Worm (Caenorhabditis elegans) whole organism, L3 larva: ENCODE results near the gene T19D12.6.
A peak's percentile ranks its signal among the peaks of the same experiment; 100 is the strongest.

Experiments
- ZK546.5 ChIP-seq: sonication (generic microtip); optimal IDR thresholded peaks from 2 replicates; lab custom pipeline; 2017; ENCODE audit warnings: missing biosample characterization, missing genetic modification characterization
- ceh-28 ChIP-seq: fragments of 150-350 bp; optimal IDR thresholded peaks from 2 replicates; lab custom pipeline; 2014; ENCODE audit warnings: missing biosample characterization, missing genetic modification reagents, missing genetic modification characterization
- elt-2 ChIP-seq: sonication (generic microtip); optimal IDR thresholded peaks from 2 replicates; lab custom pipeline; 2016; ENCODE audit warnings: missing genetic modification reagents, mild to moderate bottlenecking, missing genetic modification characterization, missing compliant biosample characterization
- hmg-11 ChIP-seq: sonication (generic microtip); optimal IDR thresholded peaks from 2 replicates; lab custom pipeline; 2016; ENCODE audit warnings: missing genetic modification characterization, missing compliant biosample characterization
- jun-1 ChIP-seq: fragments of 150-350 bp; optimal IDR thresholded peaks from 2 replicates; lab custom pipeline; 2014; ENCODE audit warnings: missing biosample characterization, missing genetic modification reagents, missing genetic modification characterization
- mml-1 ChIP-seq: fragments of 150-350 bp; sonication (generic microtip); optimal IDR thresholded peaks from 3 replicates; lab custom pipeline; 2014; ENCODE audit warnings: missing biosample characterization, missing genetic modification characterization
- nfya-1 ChIP-seq: sonication (generic microtip); optimal IDR thresholded peaks from 2 replicates; lab custom pipeline; 2017; ENCODE audit warnings: missing genetic modification characterization, mild to moderate bottlenecking, missing compliant biosample characterization, antibody characterized with exemption, moderate library complexity; ENCODE audit not compliant: insufficient read depth
- nhr-12 ChIP-seq: fragments of 150-350 bp; optimal IDR thresholded peaks from 2 replicates; lab custom pipeline; 2014; ENCODE audit warnings: missing biosample characterization, missing genetic modification characterization
- nhr-237 ChIP-seq: fragments of 150-350 bp; optimal IDR thresholded peaks from 2 replicates; lab custom pipeline; 2014; ENCODE audit warnings: missing biosample characterization, missing genetic modification characterization
- nhr-25 ChIP-seq: sonication (generic microtip); optimal IDR thresholded peaks from 2 replicates; lab custom pipeline; 2017; ENCODE audit warnings: missing biosample characterization, missing genetic modification characterization
- nhr-43 ChIP-seq: sonication (generic microtip); optimal IDR thresholded peaks from 2 replicates; lab custom pipeline; 2016; ENCODE audit warnings: mild to moderate bottlenecking, missing genetic modification characterization, missing compliant biosample characterization; ENCODE audit not compliant: poor library complexity, severe bottlenecking
- nhr-76 ChIP-seq: fragments of 150-350 bp; sonication (generic microtip); optimal IDR thresholded peaks from 5 replicates; lab custom pipeline; 2014; ENCODE audit warnings: missing biosample characterization, missing genetic modification characterization
- nhr-77 ChIP-seq: fragments of 150-350 bp; optimal IDR thresholded peaks from 2 replicates; lab custom pipeline; 2014; ENCODE audit warnings: missing biosample characterization, missing genetic modification characterization
- pqm-1 ChIP-seq: fragments of 150-350 bp; optimal IDR thresholded peaks from 2 replicates; lab custom pipeline; 2017; ENCODE audit warnings: missing biosample characterization, missing genetic modification characterization, inconsistent platforms
- sea-2 ChIP-seq: fragments of 150-350 bp; sonication (generic microtip); optimal IDR thresholded peaks from 4 replicates; lab custom pipeline; 2014; ENCODE audit warnings: missing biosample characterization, missing genetic modification reagents, missing genetic modification characterization
- skn-1 ChIP-seq: fragments of 150-350 bp; optimal IDR thresholded peaks from 2 replicates; lab custom pipeline; 2014; ENCODE audit warnings: missing biosample characterization, missing genetic modification characterization
- snpc-4 ChIP-seq: fragments of 150-350 bp; optimal IDR thresholded peaks from 2 replicates; lab custom pipeline; 2014; ENCODE audit warnings: missing biosample characterization, missing genetic modification characterization
- tbx-2 ChIP-seq: sonication (generic microtip); optimal IDR thresholded peaks from 2 replicates; lab custom pipeline; 2016; ENCODE audit warnings: mild to moderate bottlenecking, missing genetic modification characterization, missing compliant biosample characterization
- unc-39 ChIP-seq: sonication (generic microtip); optimal IDR thresholded peaks from 4 replicates; lab custom pipeline; 2017; ENCODE audit warnings: missing biosample characterization, missing genetic modification characterization
- zag-1 ChIP-seq: fragments of 150-350 bp; optimal IDR thresholded peaks from 2 replicates; lab custom pipeline; 2014; ENCODE audit warnings: missing biosample characterization, missing genetic modification characterization
- ztf-11 ChIP-seq: fragments of 150-350 bp; optimal IDR thresholded peaks from 2 replicates; lab custom pipeline; 2014; ENCODE audit warnings: missing biosample characterization, missing genetic modification characterization
- ztf-4 ChIP-seq: fragments of 150-350 bp; optimal IDR thresholded peaks from 2 replicates; lab custom pipeline; 2014; ENCODE audit warnings: missing biosample characterization, missing genetic modification characterization

Gene T19D12.6

ce11 chrII:6588605-6589292 is 54.2 kb downstream of the T19D12.6 start, which contains the start of gene icd-1 (continued):
- TF ChIP-seq nhr-25 (tag; lab: Kevin White, UChicago) = peak; percentile 94
- peak; percentile 71 for TF ChIP-seq zag-1
- peak; percentile 97 for TF ChIP-seq jun-1
- TF ChIP-seq nhr-76 = peak; percentile 11
- peak; percentile 91 for TF ChIP-seq tbx-2 (tag; lab: Kevin White, UChicago)
- peak; percentile 11 for TF ChIP-seq ZK546.5
- peak; percentile 68 for TF ChIP-seq skn-1
- TF ChIP-seq hmg-11 = peak; percentile 84
- peak; percentile 94 for TF ChIP-seq nhr-43 (tag; lab: Kevin White, UChicago)
- TF ChIP-seq ztf-4 (tag; lab: Kevin White, UChicago) = peak; percentile 83
- TF ChIP-seq sea-2 (GFP tag; lab: Kevin White, UChicago) = peak; percentile 63
- no peak for TF ChIP-seq unc-39 (tag; lab: Kevin White, UChicago)
- TF ChIP-seq pqm-1 (tag; lab: Kevin White, UChicago) = peak; percentile 66
- TF ChIP-seq ceh-28 (tag; lab: Kevin White, UChicago) = peak; percentile 93
- no peak for TF ChIP-seq mml-1 (tag; lab: Kevin White, UChicago)
- peak; percentile 91 for TF ChIP-seq snpc-4 (tag; lab: Kevin White, UChicago)
- TF ChIP-seq nfya-1 (tag; lab: Kevin White, UChicago) = peak; percentile 94
- no peak for TF ChIP-seq ztf-11 (tag; lab: Kevin White, UChicago)
- TF ChIP-seq nhr-237 (tag; lab: Kevin White, UChicago) = no peak
- no peak for TF ChIP-seq nhr-12 (tag; lab: Kevin White, UChicago)
- TF ChIP-seq, all 47 proteins: peak for 36

- no peak for TF ChIP-seq hmg-11
- TF ChIP-seq nhr-25 (tag; lab: Kevin White, UChicago) = peak; percentile 26
- peak; percentile 16 for TF ChIP-seq elt-2 (tag; lab: Kevin White, UChicago)
- TF ChIP-seq nhr-77 = peak; percentile 58
- TF ChIP-seq mml-1 (tag; lab: Kevin White, UChicago) = no peak
Observed at ce11 chrII:6587264-6587870, 55.5 kb downstream of the T19D12.6 start, which contains the start of gene C56C10.7. Gene C56C10.7, minus strand, starts transcription at chrII:6587575.
